Worm (Caenorhabditis elegans) whole organism, L1 larva: ENCODE data around the gene D1022.4.

ENCODE experiments used
- C16A3.4 ChIP-seq: fragments of 150-350 bp; optimal IDR thresholded peaks from 2 replicates; lab custom pipeline; 2014; ENCODE audit warnings: missing biosample characterization, missing genetic modification characterization
- F16B12.6 ChIP-seq: fragments of 150-350 bp; optimal IDR thresholded peaks from 2 replicates; lab custom pipeline; 2014; ENCODE audit warnings: missing biosample characterization, missing genetic modification characterization
- Y116A8C.19 ChIP-seq: sonication (generic microtip); optimal IDR thresholded peaks from 2 replicates; lab custom pipeline; 2016; ENCODE audit warnings: missing compliant biosample characterization, missing genetic modification characterization, borderline replicate concordance
- aha-1 ChIP-seq: fragments of 150-350 bp; optimal IDR thresholded peaks from 2 replicates; lab custom pipeline; 2014; ENCODE audit warnings: missing biosample characterization, missing genetic modification characterization
- alr-1 ChIP-seq: fragments of 200-800 bp; sonication (Bioruptor generic); optimal IDR thresholded peaks from 2 replicates; lab custom pipeline; 2018; ENCODE audit warnings: borderline replicate concordance, mild to moderate bottlenecking, missing genetic modification characterization, missing compliant biosample characterization
- aly-2 ChIP-seq: fragments of 150-350 bp; optimal IDR thresholded peaks from 2 replicates; lab custom pipeline; 2014; ENCODE audit warnings: missing biosample characterization, missing genetic modification characterization
- blmp-1 ChIP-seq: fragments of 150-350 bp; optimal IDR thresholded peaks from 2 replicates; lab custom pipeline; 2014; ENCODE audit warnings: missing biosample characterization, missing genetic modification characterization
- ceh-82 ChIP-seq, 3 experiments: fragments of 150-350 bp in 1 of 3; sonication (generic microtip) in 2 of 3; optimal IDR thresholded peaks; 2 replicates each; lab custom pipeline; 2014 to 2017; ENCODE audit warnings: missing biosample characterization in 3 of 3, missing genetic modification characterization in 3 of 3
- ceh-88 ChIP-seq: fragments of 200-800 bp; sonication (Bioruptor generic); IDR thresholded peaks from 2 replicates; pipeline ENCODE4 v1.3.6; 2022; ENCODE audit warnings: missing genetic modification characterization, missing compliant biosample characterization
- ces-1 ChIP-seq: fragments of 150-350 bp; optimal IDR thresholded peaks from 2 replicates; lab custom pipeline; 2014; ENCODE audit warnings: missing biosample characterization, missing genetic modification reagents, missing genetic modification characterization
- dpl-1 ChIP-seq, 3 experiments: fragments of 150-350 bp in 2 of 3; sonication (generic microtip) in 1 of 3; optimal IDR thresholded peaks; 2 replicates each; lab custom pipeline; 2014 to 2017; ENCODE audit warnings: missing biosample characterization in 3 of 3, missing genetic modification characterization in 3 of 3, missing genetic modification reagents in 3 of 3
- efl-1 ChIP-seq, 4 experiments: fragments of 150-350 bp; optimal IDR thresholded peaks in 3 of 4; peaks in 1 of 4; 1 replicate in 1 of 4; 2 replicates in 3 of 4; lab custom pipeline; 2014; ENCODE audit warnings: missing biosample characterization in 2 of 4, missing genetic modification characterization in 2 of 4, missing genetic modification reagents in 2 of 4
- efl-3 ChIP-seq: fragments of 200-800 bp; sonication (Bioruptor generic); optimal IDR thresholded peaks from 2 replicates; lab custom pipeline; 2018; ENCODE audit warnings: mild to moderate bottlenecking, missing genetic modification characterization, missing compliant biosample characterization
- elt-2 ChIP-seq: sonication (generic microtip); optimal IDR thresholded peaks from 2 replicates; lab custom pipeline; 2016; ENCODE audit warnings: missing genetic modification characterization, mild to moderate bottlenecking, inconsistent platforms, missing compliant biosample characterization, missing genetic modification reagents
- elt-3 ChIP-seq, 6 experiments: fragments of 150-350 bp in 1 of 6; sonication (generic microtip); optimal IDR thresholded peaks; 2 replicates each; lab custom pipeline; 2017 to 2018; ENCODE audit warnings: missing biosample characterization in 6 of 6, missing genetic modification characterization in 6 of 6, inconsistent platforms in 1 of 6
- fkh-10 ChIP-seq: sonication (generic microtip); optimal IDR thresholded peaks from 2 replicates; lab custom pipeline; 2017; ENCODE audit warnings: missing biosample characterization, missing genetic modification reagents, missing genetic modification characterization
- fkh-4 ChIP-seq: sonication (generic microtip); optimal IDR thresholded peaks from 2 replicates; lab custom pipeline; 2016; ENCODE audit warnings: missing compliant biosample characterization, missing genetic modification characterization, borderline replicate concordance
- fkh-8 ChIP-seq: sonication (generic microtip); optimal IDR thresholded peaks from 2 replicates; lab custom pipeline; 2016; ENCODE audit warnings: mild to moderate bottlenecking, missing genetic modification characterization, missing compliant biosample characterization
- hlh-17 ChIP-seq: fragments of 200-800 bp; sonication (Bioruptor generic); optimal IDR thresholded peaks from 2 replicates; lab custom pipeline; 2018; ENCODE audit warnings: missing genetic modification characterization, mild to moderate bottlenecking, missing compliant biosample characterization, moderate library complexity, borderline replicate concordance
- hlh-4 ChIP-seq: sonication (generic microtip); optimal IDR thresholded peaks from 2 replicates; lab custom pipeline; 2016; ENCODE audit warnings: mild to moderate bottlenecking, missing genetic modification characterization, missing compliant biosample characterization
- hpl-2 ChIP-seq: fragments of 150-350 bp; optimal IDR thresholded peaks from 2 replicates; lab custom pipeline; 2014; ENCODE audit warnings: missing biosample characterization, missing genetic modification reagents, missing genetic modification characterization
- irx-1 ChIP-seq: sonication (generic microtip); optimal IDR thresholded peaks from 2 replicates; lab custom pipeline; 2016; ENCODE audit warnings: missing genetic modification characterization, missing compliant biosample characterization
- lin-15B ChIP-seq: fragments of 150-350 bp; sonication (generic microtip); optimal IDR thresholded peaks from 3 replicates; lab custom pipeline; 2014; ENCODE audit warnings: missing biosample characterization, missing genetic modification characterization
- lin-35 ChIP-seq, 2 experiments: fragments of 150-350 bp; optimal IDR thresholded peaks; 2 replicates each; lab custom pipeline; 2014; ENCODE audit warnings: missing biosample characterization in 2 of 2, missing genetic modification characterization in 2 of 2, missing genetic modification reagents in 2 of 2
- lin-39 ChIP-seq: fragments of 150-350 bp; optimal IDR thresholded peaks from 2 replicates; lab custom pipeline; 2014; ENCODE audit warnings: missing biosample characterization, missing genetic modification reagents, missing genetic modification characterization
- lir-3 ChIP-seq: sonication (generic microtip); optimal IDR thresholded peaks from 2 replicates; lab custom pipeline; 2016; ENCODE audit warnings: mild to moderate bottlenecking, missing genetic modification characterization, moderate library complexity, missing compliant biosample characterization; ENCODE audit not compliant: poor library complexity
- mep-1 ChIP-seq: fragments of 150-350 bp; optimal IDR thresholded peaks from 2 replicates; lab custom pipeline; 2014; ENCODE audit warnings: missing biosample characterization, missing genetic modification characterization
- nhr-12 ChIP-seq: sonication (generic microtip); optimal IDR thresholded peaks from 2 replicates; lab custom pipeline; 2017; ENCODE audit warnings: missing biosample characterization, missing genetic modification characterization
- nhr-20 ChIP-seq: sonication (generic microtip); optimal IDR thresholded peaks from 2 replicates; lab custom pipeline; 2016; ENCODE audit warnings: mild to moderate bottlenecking, missing genetic modification characterization, missing compliant biosample characterization
- nhr-47 ChIP-seq: sonication (generic microtip); optimal IDR thresholded peaks from 2 replicates; lab custom pipeline; 2016; ENCODE audit warnings: mild to moderate bottlenecking, missing genetic modification characterization, moderate library complexity, missing compliant biosample characterization
- nhr-71 ChIP-seq: sonication (generic microtip); optimal IDR thresholded peaks from 2 replicates; lab custom pipeline; 2016; ENCODE audit warnings: mild to moderate bottlenecking, missing genetic modification characterization, moderate library complexity, missing compliant biosample characterization
- nhr-76 ChIP-seq: sonication (generic microtip); optimal IDR thresholded peaks from 2 replicates; lab custom pipeline; 2017; ENCODE audit warnings: missing biosample characterization, missing genetic modification characterization
- nhr-77 ChIP-seq: fragments of 150-350 bp; optimal IDR thresholded peaks from 2 replicates; lab custom pipeline; 2014; ENCODE audit warnings: missing biosample characterization, missing genetic modification characterization
- nhr-84 ChIP-seq: sonication (generic microtip); optimal IDR thresholded peaks from 2 replicates; lab custom pipeline; 2017; ENCODE audit warnings: missing biosample characterization, missing genetic modification characterization
- nhr-85 ChIP-seq: sonication (generic microtip); peaks from one replicate; lab custom pipeline; 2016; ENCODE audit warnings: missing genetic modification characterization, inconsistent platforms, missing compliant biosample characterization
- nhr-90 ChIP-seq: sonication (generic microtip); optimal IDR thresholded peaks from 2 replicates; lab custom pipeline; 2016; ENCODE audit warnings: mild to moderate bottlenecking, missing genetic modification characterization, missing compliant biosample characterization; ENCODE audit not compliant: poor library complexity
- pag-3 ChIP-seq: sonication (generic microtip); optimal IDR thresholded peaks from 2 replicates; lab custom pipeline; 2017; ENCODE audit warnings: missing genetic modification characterization, mild to moderate bottlenecking, missing compliant biosample characterization, antibody characterized with exemption, borderline replicate concordance; ENCODE audit not compliant: insufficient read depth
- pax-3 ChIP-seq: fragments of 200-800 bp; sonication (Bioruptor generic); optimal IDR thresholded peaks from 2 replicates; lab custom pipeline; 2018; ENCODE audit warnings: mild to moderate bottlenecking, missing genetic modification characterization, moderate library complexity, missing compliant biosample characterization
- skn-1 ChIP-seq: fragments of 150-350 bp; optimal IDR thresholded peaks from 2 replicates; lab custom pipeline; 2014; ENCODE audit warnings: missing biosample characterization, missing genetic modification characterization
- snpc-4 ChIP-seq: fragments of 150-350 bp; optimal IDR thresholded peaks from 2 replicates; lab custom pipeline; 2014; ENCODE audit warnings: missing biosample characterization, missing genetic modification characterization
- snu-23 ChIP-seq: sonication (generic microtip); optimal IDR thresholded peaks from 2 replicates; lab custom pipeline; 2016; ENCODE audit warnings: missing genetic modification characterization, missing compliant biosample characterization
- sox-4 ChIP-seq: sonication (generic microtip); optimal IDR thresholded peaks from 2 replicates; lab custom pipeline; 2016; ENCODE audit warnings: missing genetic modification characterization, missing compliant biosample characterization
- sptf-1 ChIP-seq: fragments of 150-350 bp; optimal IDR thresholded peaks from 2 replicates; lab custom pipeline; 2014; ENCODE audit warnings: missing biosample characterization, missing genetic modification characterization
- sup-37 ChIP-seq: fragments of 200-800 bp; sonication (Bioruptor generic); optimal IDR thresholded peaks from 2 replicates; lab custom pipeline; 2018; ENCODE audit warnings: mild to moderate bottlenecking, missing genetic modification characterization, missing compliant biosample characterization
- tbx-2 ChIP-seq: sonication (generic microtip); optimal IDR thresholded peaks from 2 replicates; lab custom pipeline; 2016; ENCODE audit warnings: missing genetic modification characterization, missing compliant biosample characterization
- unc-130 ChIP-seq: fragments of 150-350 bp; optimal IDR thresholded peaks from 2 replicates; lab custom pipeline; 2017; ENCODE audit warnings: missing biosample characterization, missing genetic modification characterization, inconsistent platforms
- unc-30 ChIP-seq: sonication (generic microtip); optimal IDR thresholded peaks from 2 replicates; lab custom pipeline; 2017; ENCODE audit warnings: missing biosample characterization, missing genetic modification characterization
- unc-62 ChIP-seq: fragments of 150-350 bp; optimal IDR thresholded peaks from 2 replicates; lab custom pipeline; 2014; ENCODE audit warnings: missing biosample characterization, missing genetic modification reagents, missing genetic modification characterization
- xbp-1 ChIP-seq: sonication (generic microtip); optimal IDR thresholded peaks from 2 replicates; lab custom pipeline; 2016; ENCODE audit warnings: missing genetic modification characterization, missing compliant biosample characterization
- zag-1 ChIP-seq: fragments of 150-350 bp; optimal IDR thresholded peaks from 2 replicates; lab custom pipeline; 2014; ENCODE audit warnings: missing biosample characterization, missing genetic modification characterization
- zip-4 ChIP-seq: fragments of 200-800 bp; sonication (Bioruptor generic); optimal IDR thresholded peaks from 2 replicates; lab custom pipeline; 2018; ENCODE audit warnings: mild to moderate bottlenecking, missing genetic modification characterization, moderate library complexity, missing compliant biosample characterization

Gene D1022.4

ce11 chrII:7420157-7420556 lies 36.9 kb downstream of the D1022.4 start:
- TF ChIP-seq fkh-4 (tag; lab: Kevin White, UChicago) (no peak), dpl-1 (GFP tag; optimal IDR thresholded peaks at IDR 0.05; lab: Kevin White, UChicago) (no peak), xbp-1 (no peak), irx-1 (tag; lab: Kevin White, UChicago) (no peak), tbx-2 (tag; lab: Kevin White, UChicago) (no peak), fkh-10 (GFP tag; lab: Kevin White, UChicago) (no peak), ces-1 (GFP tag; lab: Kevin White, UChicago) (no peak), ceh-82 (tag; optimal IDR thresholded peaks at IDR 0.05; lab: Kevin White, UChicago) (no peak), nhr-12 (tag; lab: Kevin White, UChicago) (no peak), nhr-90 (tag; lab: Kevin White, UChicago) (no peak), hlh-17 (no peak), elt-2 (tag; lab: Kevin White, UChicago) (peak; percentile 13), sup-37 (GFP tag; lab: Kevin White, UChicago) (no peak), alr-1 (no peak), unc-30 (no peak), Y116A8C.19 (no peak), elt-3 (tag; optimal IDR thresholded peaks at IDR 0.05; lab: Kevin White, UChicago) (peak in 1 of 6 experiments; percentile 0), sptf-1 (tag; lab: Kevin White, UChicago) (no peak), zag-1 (tag; lab: Kevin White, UChicago) (no peak), snpc-4 (tag; lab: Kevin White, UChicago) (no peak), blmp-1 (tag; lab: Kevin White, UChicago) (peak; percentile 16), efl-3 (GFP tag; lab: Kevin White, UChicago) (no peak), unc-62 (GFP tag; lab: Kevin White, UChicago) (no peak), F16B12.6 (tag; lab: Kevin White, UChicago) (no peak), lin-15B (tag; lab: Kevin White, UChicago) (no peak), nhr-84 (tag; lab: Kevin White, UChicago) (no peak), hpl-2 (GFP tag; lab: Kevin White, UChicago) (no peak), fkh-8 (no peak), aly-2 (tag; lab: Kevin White, UChicago) (no peak), sox-4 (tag; lab: Kevin White, UChicago) (no peak), C16A3.4 (tag; lab: Kevin White, UChicago) (no peak), pax-3 (tag; lab: Kevin White, UChicago) (no peak), skn-1 (no peak), nhr-85 (tag; lab: Kevin White, UChicago) (peak; percentile 39), lin-35 (GFP tag; optimal IDR thresholded peaks at IDR 0.05; lab: Kevin White, UChicago) (no peak), lir-3 (tag; lab: Kevin White, UChicago) (no peak), pag-3 (tag; lab: Kevin White, UChicago) (no peak), mep-1 (tag; lab: Kevin White, UChicago) (no peak), zip-4 (GFP tag; lab: Kevin White, UChicago) (no peak), nhr-71 (tag; lab: Kevin White, UChicago) (peak; percentile 11), nhr-77 (tag; lab: Kevin White, UChicago) (no peak), snu-23 (no peak), efl-1 (optimal IDR thresholded peaks at IDR 0.05; lab: Kevin White, UChicago) (no peak), efl-1 (GFP tag; optimal IDR thresholded peaks at IDR 0.05 in 1 of 2; lab: Kevin White, UChicago) (no peak), ceh-88 (GFP tag; lab: Robert Waterston, UW) (no peak), aha-1 (tag; lab: Kevin White, UChicago) (no peak), nhr-76 (tag; lab: Kevin White, UChicago) (no peak), lin-39 (tag; lab: Kevin White, UChicago) (no peak), nhr-20 (tag; lab: Kevin White, UChicago) (peak; percentile 21), nhr-47 (tag; lab: Kevin White, UChicago) (no peak), hlh-4 (tag; lab: Kevin White, UChicago) (no peak), unc-130 (no peak)
